Fruit fly (Drosophila melanogaster) whole organism, wandering third instar larva: ENCODE measurements around the gene CG14507.

Experiments used
- Dif ChIP-seq: fragments of 200-275, 200-300 bp; sonication (Bioruptor generic); optimal IDR thresholded peaks from 2 replicates; lab custom pipeline; 2018; ENCODE audit warnings: missing biosample characterization, missing genetic modification characterization; ENCODE audit not compliant: partially characterized antibody
- Mio ChIP-seq: sonication (Bioruptor generic); optimal IDR thresholded peaks from 2 replicates; lab custom pipeline; 2016; ENCODE audit warnings: missing biosample characterization, missing genetic modification characterization
- OdsH ChIP-seq: fragments of 200-800 bp; sonication (Bioruptor generic); optimal IDR thresholded peaks from 2 replicates; lab custom pipeline; 2016; ENCODE audit warnings: missing biosample characterization, mild to moderate bottlenecking, missing genetic modification characterization
- foxo ChIP-seq, 2 experiments: fragments of 200-800 bp; sonication (Bioruptor generic); optimal IDR thresholded peaks; 2 replicates in 1 of 2; 3 replicates in 1 of 2; lab custom pipeline; 2016 to 2017; ENCODE audit warnings: missing biosample characterization in 2 of 2, missing genetic modification characterization in 2 of 2
- fru ChIP-seq: fragments of 200-800 bp; sonication (Bioruptor generic); optimal IDR thresholded peaks from 3 replicates; lab custom pipeline; 2016; ENCODE audit warnings: missing biosample characterization, mild to moderate bottlenecking, missing genetic modification characterization
- psq ChIP-seq: fragments of 200-800 bp; sonication (Bioruptor generic); optimal IDR thresholded peaks from 3 replicates; lab custom pipeline; 2017; ENCODE audit warnings: missing biosample characterization, mild to moderate bottlenecking, missing genetic modification characterization, moderate library complexity
- tai ChIP-seq: sonication (Bioruptor generic); optimal IDR thresholded peaks from 2 replicates; lab custom pipeline; 2016; ENCODE audit warnings: missing biosample characterization, missing genetic modification characterization
- usp ChIP-seq: fragments of >200 bp; optimal IDR thresholded peaks from 2 replicates; lab custom pipeline; 2017; ENCODE audit warnings: missing biosample characterization, missing genetic modification characterization

DNA sequence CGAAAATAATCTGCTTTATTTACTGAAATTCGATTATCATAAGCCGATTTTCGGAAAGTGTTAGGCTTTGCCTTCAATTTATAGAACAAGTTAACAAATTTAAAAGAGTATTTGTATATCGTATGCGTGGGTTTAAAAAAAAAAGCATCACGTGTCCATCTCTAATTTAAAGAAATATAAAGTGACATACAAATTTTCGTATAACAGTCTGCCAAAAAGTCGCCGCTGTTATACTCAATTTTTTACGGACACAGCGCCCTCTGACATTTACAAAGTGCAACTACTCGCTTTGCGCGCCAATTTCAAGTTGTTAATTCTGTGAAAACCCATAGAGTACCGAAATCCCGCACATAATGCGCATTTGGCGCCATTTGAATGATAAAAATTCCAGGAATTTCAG, 23.9 kb upstream of the CG14507 start:
- TF ChIP-seq usp (no peak), foxo (GFP tag; optimal IDR thresholded peaks at IDR 0.05; lab: Kevin White, UChicago) (no peak), fru (peak; percentile 1), tai (GFP tag; lab: Kevin White, UChicago) (no peak), Dif (GFP tag; lab: Kevin White, UChicago) (no peak), Mio (GFP tag; lab: Kevin White, UChicago) (no peak), OdsH (peak; percentile 50), psq (GFP tag; lab: Kevin White, UChicago) (no peak)
